Worm (Caenorhabditis elegans) whole organism, mixed stage, embryonic: ENCODE results near the gene T26C5.4.
A peak's percentile ranks its signal among the peaks of the same experiment; 100 is the strongest.

ENCODE experiments used
- M03D4.4 ChIP-seq: sonication (generic microtip); optimal IDR thresholded peaks from 2 replicates; lab custom pipeline; 2017; ENCODE audit warnings: mild to moderate bottlenecking, missing genetic modification characterization, missing compliant biosample characterization
- blmp-1 ChIP-seq: fragments of 150-350 bp; optimal IDR thresholded peaks from 2 replicates; lab custom pipeline; 2014; ENCODE audit warnings: missing biosample characterization, missing genetic modification characterization
- ceh-39 ChIP-seq: fragments of 150-350 bp; optimal IDR thresholded peaks from 2 replicates; lab custom pipeline; 2014; ENCODE audit warnings: missing biosample characterization, missing genetic modification characterization
- ceh-43 ChIP-seq: fragments of 200-800 bp; sonication (Bioruptor generic); optimal IDR thresholded peaks from 2 replicates; lab custom pipeline; 2018; ENCODE audit warnings: mild to moderate bottlenecking, missing genetic modification characterization, moderate library complexity, missing compliant biosample characterization
- ceh-83 ChIP-seq: fragments of 200-800 bp; sonication (Bioruptor generic); optimal IDR thresholded peaks from 2 replicates; lab custom pipeline; 2018; ENCODE audit warnings: mild to moderate bottlenecking, missing genetic modification characterization, missing compliant biosample characterization
- ces-1 ChIP-seq: fragments of 150-350 bp; optimal IDR thresholded peaks from 2 replicates; lab custom pipeline; 2014; ENCODE audit warnings: missing biosample characterization, missing genetic modification reagents, missing genetic modification characterization
- cnd-1 ChIP-seq: fragments of 200-800 bp; sonication (Bioruptor generic); optimal IDR thresholded peaks from 2 replicates; lab custom pipeline; 2018; ENCODE audit warnings: mild to moderate bottlenecking, missing genetic modification characterization, missing compliant biosample characterization
- drap-1 ChIP-seq: fragments of 200-800 bp; sonication (Bioruptor generic); optimal IDR thresholded peaks from 3 replicates; lab custom pipeline; 2018; ENCODE audit warnings: mild to moderate bottlenecking, missing genetic modification characterization, missing compliant biosample characterization
- elt-1 ChIP-seq: sonication (generic microtip); optimal IDR thresholded peaks from 2 replicates; lab custom pipeline; 2017; ENCODE audit warnings: missing genetic modification characterization, mild to moderate bottlenecking, missing compliant biosample characterization, antibody characterized with exemption, moderate library complexity, borderline replicate concordance; ENCODE audit not compliant: insufficient read depth
- elt-3 ChIP-seq: fragments of 150-350 bp; optimal IDR thresholded peaks from 2 replicates; lab custom pipeline; 2014; ENCODE audit warnings: missing biosample characterization, missing genetic modification characterization
- flh-1 ChIP-seq: fragments of 200-800 bp; sonication (Bioruptor generic); optimal IDR thresholded peaks from 2 replicates; lab custom pipeline; 2018; ENCODE audit warnings: mild to moderate bottlenecking, missing genetic modification characterization, moderate library complexity, missing compliant biosample characterization
- ham-2 ChIP-seq: fragments of 200-800 bp; sonication (Bioruptor generic); optimal IDR thresholded peaks from 2 replicates; lab custom pipeline; 2018; ENCODE audit warnings: mild to moderate bottlenecking, missing genetic modification characterization, missing compliant biosample characterization
- lin-13 ChIP-seq: fragments of 150-350 bp; optimal IDR thresholded peaks from 2 replicates; lab custom pipeline; 2014; ENCODE audit warnings: missing biosample characterization, missing genetic modification characterization
- lin-32 ChIP-seq: fragments of 200-800 bp; sonication (Bioruptor generic); optimal IDR thresholded peaks from 2 replicates; lab custom pipeline; 2018; ENCODE audit warnings: mild to moderate bottlenecking, missing genetic modification characterization, missing compliant biosample characterization
- lsy-2 ChIP-seq: fragments of 150-350 bp; optimal IDR thresholded peaks from 2 replicates; lab custom pipeline; 2014; ENCODE audit warnings: missing biosample characterization, missing genetic modification characterization
- mab-5 ChIP-seq: fragments of 150-350 bp; optimal IDR thresholded peaks from 2 replicates; lab custom pipeline; 2014; ENCODE audit warnings: missing biosample characterization, missing genetic modification characterization
- mep-1 ChIP-seq: fragments of 150-350 bp; optimal IDR thresholded peaks from 2 replicates; lab custom pipeline; 2017; ENCODE audit warnings: missing biosample characterization, missing genetic modification reagents, missing genetic modification characterization, inconsistent platforms
- mls-2 ChIP-seq: sonication (generic microtip); optimal IDR thresholded peaks from 2 replicates; lab custom pipeline; 2016; ENCODE audit warnings: mild to moderate bottlenecking, missing genetic modification characterization, moderate library complexity, missing compliant biosample characterization
- nhr-12 ChIP-seq: fragments of 150-350 bp; optimal IDR thresholded peaks from 2 replicates; lab custom pipeline; 2014; ENCODE audit warnings: missing biosample characterization, missing genetic modification characterization
- nhr-2 ChIP-seq: fragments of 150-350 bp; optimal IDR thresholded peaks from 2 replicates; lab custom pipeline; 2014; ENCODE audit warnings: missing biosample characterization, missing genetic modification characterization
- nhr-237 ChIP-seq: fragments of 150-350 bp; optimal IDR thresholded peaks from 2 replicates; lab custom pipeline; 2014; ENCODE audit warnings: missing biosample characterization, missing genetic modification characterization
- nhr-28 ChIP-seq: fragments of 150-350 bp; optimal IDR thresholded peaks from 2 replicates; lab custom pipeline; 2014; ENCODE audit warnings: missing biosample characterization, missing genetic modification characterization
- pha-4 ChIP-seq: fragments of 150-350 bp; optimal IDR thresholded peaks from 2 replicates; lab custom pipeline; 2018; ENCODE audit warnings: missing biosample characterization, missing genetic modification reagents, missing genetic modification characterization
- sem-2 ChIP-seq: fragments of 200-800 bp; sonication (Bioruptor generic); optimal IDR thresholded peaks from 2 replicates; lab custom pipeline; 2018; ENCODE audit warnings: mild to moderate bottlenecking, missing genetic modification characterization, missing compliant biosample characterization
- sptf-1 ChIP-seq: sonication (generic microtip); optimal IDR thresholded peaks from 2 replicates; lab custom pipeline; 2017; ENCODE audit warnings: mild to moderate bottlenecking, missing genetic modification characterization, moderate library complexity, missing compliant biosample characterization
- tbx-8 ChIP-seq: fragments of 200-800 bp; sonication (Bioruptor generic); optimal IDR thresholded peaks from 2 replicates; lab custom pipeline; 2018; ENCODE audit warnings: mild to moderate bottlenecking, missing genetic modification characterization, moderate library complexity, missing compliant biosample characterization
- unc-120 ChIP-seq: sonication (generic microtip); optimal IDR thresholded peaks from 2 replicates; lab custom pipeline; 2017; ENCODE audit warnings: missing genetic modification characterization, missing compliant biosample characterization; ENCODE audit not compliant: poor library complexity, severe bottlenecking
- unc-39 ChIP-seq: fragments of 150-350 bp; optimal IDR thresholded peaks from 2 replicates; lab custom pipeline; 2014; ENCODE audit warnings: missing biosample characterization, missing genetic modification characterization
- zip-8 ChIP-seq: fragments of 150-350 bp; optimal IDR thresholded peaks from 2 replicates; lab custom pipeline; 2014; ENCODE audit warnings: missing biosample characterization, missing genetic modification characterization

T26C5.4 gene

DNA sequence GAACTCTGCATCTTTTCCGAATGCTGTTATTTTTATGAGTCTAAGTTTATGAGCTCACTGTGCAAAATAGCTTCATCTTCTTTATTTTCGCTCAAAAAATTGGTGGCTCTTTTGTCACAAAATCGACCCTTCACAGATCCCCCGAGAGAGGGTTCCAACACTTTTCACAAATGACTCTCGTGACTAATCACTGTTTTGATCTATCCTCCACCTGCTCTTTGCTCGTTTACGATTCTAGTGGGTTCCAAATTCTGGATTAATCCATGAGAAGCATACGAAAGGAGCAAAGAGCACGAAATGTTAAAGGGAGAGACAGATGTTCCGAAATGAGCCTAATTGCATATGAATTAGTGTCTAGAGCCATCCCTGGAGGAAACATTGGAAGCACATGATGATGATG lies 11.1 kb upstream of the T26C5.4 start:
- TF ChIP-seq nhr-28 (tag; lab: Kevin White, UChicago) (no peak), unc-120 (tag; lab: Kevin White, UChicago) (no peak), zip-8 (tag; lab: Kevin White, UChicago) (no peak), unc-39 (tag; lab: Kevin White, UChicago) (no peak), mab-5 (tag; lab: Kevin White, UChicago) (no peak), lin-32 (GFP tag; lab: Kevin White, UChicago) (peak; percentile 23), nhr-12 (tag; lab: Kevin White, UChicago) (no peak), blmp-1 (tag; lab: Kevin White, UChicago) (no peak), mls-2 (tag; lab: Kevin White, UChicago) (no peak), ces-1 (GFP tag; lab: Kevin White, UChicago) (peak; percentile 78), elt-3 (no peak), M03D4.4 (tag; lab: Kevin White, UChicago) (no peak), ceh-43 (GFP tag; lab: Kevin White, UChicago) (no peak), elt-1 (tag; lab: Kevin White, UChicago) (no peak), nhr-2 (tag; lab: Kevin White, UChicago) (no peak), lin-13 (tag; lab: Kevin White, UChicago) (no peak), lsy-2 (tag; lab: Kevin White, UChicago) (no peak)

- no peak for TF ChIP-seq ceh-39
- TF ChIP-seq ceh-43 (GFP tag; lab: Kevin White, UChicago) = no peak
- peak; percentile 34 for TF ChIP-seq blmp-1 (tag; lab: Kevin White, UChicago)
- TF ChIP-seq ham-2 (GFP tag; lab: Kevin White, UChicago) = peak; percentile 29
- TF ChIP-seq unc-120 (tag; lab: Kevin White, UChicago) = no peak
Measured at ce11 chrII:9260026-9260425, 9.7 kb upstream of the T26C5.4 start.

- no peak for TF ChIP-seq tbx-8 (GFP tag; lab: Kevin White, UChicago)
- TF ChIP-seq lin-13 (tag; lab: Kevin White, UChicago) = no peak
- peak; percentile 52 for TF ChIP-seq ceh-83 (GFP tag; lab: Kevin White, UChicago)
Measured at ce11 chrII:9258566-9258965, 8.2 kb upstream of the T26C5.4 start.

DNA sequence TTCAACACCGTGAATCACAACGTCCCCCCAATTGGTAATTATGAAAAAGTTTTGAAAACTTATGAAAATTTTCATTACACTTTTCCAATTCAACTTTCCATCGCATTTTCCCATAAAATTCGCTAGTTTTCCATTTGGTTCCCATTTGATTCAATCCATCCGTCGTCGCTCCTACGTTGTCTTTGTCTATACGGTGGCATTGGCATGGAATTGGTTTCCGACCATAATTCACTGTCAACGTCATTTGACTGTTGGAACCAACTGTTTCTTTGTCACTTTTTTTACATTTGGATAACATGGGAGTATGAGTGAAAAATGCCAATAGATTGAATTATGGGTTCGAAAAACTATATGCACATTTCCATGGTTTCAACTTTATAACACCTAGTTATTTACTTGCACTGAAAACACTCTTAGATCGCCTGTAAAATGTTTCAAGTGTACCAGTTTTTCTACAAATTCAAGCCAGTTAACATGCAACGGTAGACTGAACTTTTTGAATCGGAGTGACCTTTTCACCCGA lies 7.8 kb upstream of the T26C5.4 start:
- TF ChIP-seq M03D4.4 (tag; lab: Kevin White, UChicago) (peak; percentile 23), drap-1 (GFP tag; lab: Kevin White, UChicago) (no peak), ceh-83 (GFP tag; lab: Kevin White, UChicago) (peak; percentile 70), sptf-1 (peak; percentile 35), cnd-1 (peak; percentile 22), mls-2 (tag; lab: Kevin White, UChicago) (peak; percentile 24), flh-1 (GFP tag; lab: Kevin White, UChicago) (no peak), ces-1 (GFP tag; lab: Kevin White, UChicago) (peak; percentile 9)

- TF ChIP-seq pha-4 (tag; lab: Kevin White, UChicago) = no peak
- no peak for TF ChIP-seq elt-3
- TF ChIP-seq mep-1 (tag; lab: Kevin White, UChicago) = no peak
- no peak for TF ChIP-seq nhr-237 (tag; lab: Kevin White, UChicago)
- TF ChIP-seq nhr-2 (tag; lab: Kevin White, UChicago) = no peak
- no peak for TF ChIP-seq sem-2 (GFP tag; lab: Kevin White, UChicago)
- no peak for TF ChIP-seq lsy-2 (tag; lab: Kevin White, UChicago)
- TF ChIP-seq unc-39 (tag; lab: Kevin White, UChicago) = no peak
- TF ChIP-seq blmp-1 (tag; lab: Kevin White, UChicago) = no peak
- TF ChIP-seq lin-13 (tag; lab: Kevin White, UChicago) = no peak
- no peak for TF ChIP-seq drap-1 (GFP tag; lab: Kevin White, UChicago)
- TF ChIP-seq, all 35 proteins: peak for 0
Measured at ce11 chrII:9254187-9254586, 3.9 kb upstream of the T26C5.4 start, which contains the start of gene nlp-82. nlp-82 (minus strand) TSS chrII:9254287.
